Fruit fly (Drosophila melanogaster) whole organism, embryonic: ENCODE data around the gene sti.

Experiments
- B-H2 ChIP-seq: fragments of 200-800 bp; sonication (Bioruptor generic); optimal IDR thresholded peaks from 2 replicates; lab custom pipeline; 2018; ENCODE audit warnings: missing biosample characterization, mild to moderate bottlenecking, missing genetic modification characterization
- Bdp1 ChIP-seq: fragments of 200-800 bp; sonication (Bioruptor generic); optimal IDR thresholded peaks from 3 replicates; lab custom pipeline; 2016; ENCODE audit warnings: missing biosample characterization, missing genetic modification characterization
- CG10209 ChIP-seq: fragments of 200-800 bp; sonication (Bioruptor generic); optimal IDR thresholded peaks from 3 replicates; lab custom pipeline; 2017; ENCODE audit warnings: missing biosample characterization, mild to moderate bottlenecking, missing genetic modification characterization, missing genetic modification reagents
- CG11398 ChIP-seq: fragments of 200-800 bp; sonication (Bioruptor generic); optimal IDR thresholded peaks from 2 replicates; lab custom pipeline; 2016; ENCODE audit warnings: missing biosample characterization, missing genetic modification characterization
- CG11723 ChIP-seq: fragments of 200-800 bp; sonication (Bioruptor generic); optimal IDR thresholded peaks from 2 replicates; lab custom pipeline; 2017; ENCODE audit warnings: missing biosample characterization, mild to moderate bottlenecking, missing genetic modification characterization
- CG12236 ChIP-seq: fragments of 200-800 bp; sonication (Bioruptor generic); optimal IDR thresholded peaks from 2 replicates; lab custom pipeline; 2016; ENCODE audit warnings: missing biosample characterization, missing genetic modification characterization
- CG16815 ChIP-seq: fragments of 200-800 bp; sonication (Bioruptor generic); optimal IDR thresholded peaks from 3 replicates; lab custom pipeline; 2017; ENCODE audit warnings: missing biosample characterization, mild to moderate bottlenecking, missing genetic modification characterization
- CG16863 ChIP-seq: fragments of 200-800 bp; sonication (Bioruptor generic); optimal IDR thresholded peaks from 3 replicates; lab custom pipeline; 2016; ENCODE audit warnings: missing biosample characterization, missing genetic modification characterization
- CG17385 ChIP-seq: fragments of 200-800 bp; sonication (Bioruptor generic); optimal IDR thresholded peaks from 3 replicates; lab custom pipeline; 2018; ENCODE audit warnings: missing biosample characterization, mild to moderate bottlenecking, missing genetic modification characterization
- CG17912 ChIP-seq: fragments of 200-800 bp; sonication (Bioruptor generic); optimal IDR thresholded peaks from 2 replicates; lab custom pipeline; 2018; ENCODE audit warnings: missing biosample characterization, mild to moderate bottlenecking, missing genetic modification characterization
- CG18599 ChIP-seq: fragments of 200-800 bp; sonication (Bioruptor generic); optimal IDR thresholded peaks from 3 replicates; lab custom pipeline; 2017; ENCODE audit warnings: missing biosample characterization, missing genetic modification characterization, mild to moderate bottlenecking, moderate library complexity, missing genetic modification reagents
- CG18764 ChIP-seq: fragments of 200-800 bp; sonication (Bioruptor generic); optimal IDR thresholded peaks from 3 replicates; lab custom pipeline; 2016; ENCODE audit warnings: missing biosample characterization, missing genetic modification characterization
- CG3838 ChIP-seq: fragments of 200-800 bp; sonication (Bioruptor generic); optimal IDR thresholded peaks from 3 replicates; lab custom pipeline; 2016; ENCODE audit warnings: missing biosample characterization, missing genetic modification characterization
- CG4282 ChIP-seq: fragments of 200-800 bp; sonication (Bioruptor generic); optimal IDR thresholded peaks from 2 replicates; lab custom pipeline; 2016; ENCODE audit warnings: missing biosample characterization, missing genetic modification characterization
- CG6683 ChIP-seq: fragments of 200-800 bp; sonication (Bioruptor generic); optimal IDR thresholded peaks from 2 replicates; lab custom pipeline; 2017; ENCODE audit warnings: missing biosample characterization, mild to moderate bottlenecking, missing genetic modification characterization, missing genetic modification reagents
- CG6689 ChIP-seq: fragments of 200-800 bp; sonication (Bioruptor generic); IDR thresholded peaks from 2 replicates; pipeline ENCODE4 v1.3.6; 2022; ENCODE audit warnings: missing biosample characterization, missing genetic modification characterization
- CG7556 ChIP-seq: fragments of 200-800 bp; sonication (Bioruptor generic); optimal IDR thresholded peaks from 2 replicates; lab custom pipeline; 2017; ENCODE audit warnings: missing biosample characterization, mild to moderate bottlenecking, missing genetic modification characterization
- CG8765 ChIP-seq: fragments of 200-800 bp; sonication (Bioruptor generic); IDR thresholded peaks from 2 replicates; pipeline ENCODE4 v1.3.6; 2022; ENCODE audit warnings: missing biosample characterization, missing genetic modification characterization
- Doc2 ChIP-seq: fragments of 200-800 bp; sonication (Bioruptor generic); IDR thresholded peaks from 2 replicates; pipeline ENCODE4 v1.3.6; 2022; ENCODE audit warnings: missing biosample characterization, missing genetic modification characterization
- Fer1 ChIP-seq: fragments of 200-800 bp; sonication (Bioruptor generic); optimal IDR thresholded peaks from 2 replicates; lab custom pipeline; 2017; ENCODE audit warnings: missing biosample characterization, mild to moderate bottlenecking, missing genetic modification characterization
- Hsf ChIP-seq: fragments of 200-800 bp; sonication (Bioruptor generic); optimal IDR thresholded peaks from 3 replicates; lab custom pipeline; 2016; ENCODE audit warnings: missing biosample characterization, missing genetic modification characterization
- Lhr ChIP-seq: fragments of 200-800 bp; sonication (Bioruptor generic); optimal IDR thresholded peaks from 3 replicates; lab custom pipeline; 2017; ENCODE audit warnings: mild to moderate bottlenecking, missing biosample characterization, missing genetic modification reagents, missing genetic modification characterization
- NC2α ChIP-seq: fragments of 200-800 bp; sonication (Bioruptor generic); optimal IDR thresholded peaks from 2 replicates; lab custom pipeline; 2016; ENCODE audit warnings: missing biosample characterization, missing genetic modification characterization
- Opbp ChIP-seq: fragments of 200-800 bp; sonication (Bioruptor generic); IDR thresholded peaks from 3 replicates; pipeline ENCODE4 v1.3.6; 2022; ENCODE audit warnings: missing biosample characterization, missing genetic modification characterization; ENCODE audit not compliant: partially characterized antibody
- Ptx1 ChIP-seq: fragments of 200-800 bp; sonication (Bioruptor generic); IDR thresholded peaks from 2 replicates; pipeline ENCODE4 v1.3.6; 2022; ENCODE audit warnings: missing biosample characterization, missing genetic modification characterization
- ash1 ChIP-seq: fragments of 200-800 bp; sonication (Bioruptor generic); optimal IDR thresholded peaks from 2 replicates; lab custom pipeline; 2018; ENCODE audit warnings: missing biosample characterization, mild to moderate bottlenecking, missing genetic modification characterization
- caup ChIP-seq: fragments of 200-800 bp; sonication (Bioruptor generic); optimal IDR thresholded peaks from 3 replicates; lab custom pipeline; 2017; ENCODE audit warnings: missing biosample characterization, mild to moderate bottlenecking, missing genetic modification characterization, moderate library complexity; ENCODE audit not compliant: severe bottlenecking
- crol ChIP-seq: fragments of 200-800 bp; sonication (Bioruptor generic); IDR thresholded peaks from 2 replicates; pipeline ENCODE4 v1.3.6; 2022; ENCODE audit warnings: missing biosample characterization, missing genetic modification characterization
- emc ChIP-seq: fragments of 200-800 bp; sonication (Bioruptor generic); optimal IDR thresholded peaks from 2 replicates; lab custom pipeline; 2016; ENCODE audit warnings: missing biosample characterization, missing genetic modification characterization
- eve ChIP-seq, 2 experiments: fragments of >200 bp; optimal IDR thresholded peaks; 2 replicates each; lab custom pipeline; 2017; ENCODE audit warnings: missing biosample characterization in 2 of 2, missing genetic modification characterization in 2 of 2
- exex ChIP-seq: fragments of 200-800 bp; sonication (Bioruptor generic); optimal IDR thresholded peaks from 4 replicates; lab custom pipeline; 2018; ENCODE audit warnings: missing biosample characterization, mild to moderate bottlenecking, missing genetic modification characterization, moderate library complexity
- fd3F ChIP-seq: fragments of 200-800 bp; sonication (Bioruptor generic); optimal IDR thresholded peaks from 2 replicates; lab custom pipeline; 2018; ENCODE audit warnings: missing biosample characterization, mild to moderate bottlenecking, missing genetic modification characterization, moderate library complexity
- fu2 ChIP-seq: fragments of 200-800 bp; sonication (Bioruptor generic); optimal IDR thresholded peaks from 2 replicates; lab custom pipeline; 2016; ENCODE audit warnings: missing biosample characterization, missing genetic modification characterization
- hbn ChIP-seq: fragments of 200-800 bp; sonication (Bioruptor generic); IDR thresholded peaks from 2 replicates; pipeline ENCODE4 v1.3.6; 2022; ENCODE audit warnings: missing biosample characterization, missing genetic modification characterization; ENCODE audit not compliant: partially characterized antibody
- lab ChIP-seq: fragments of 200-800 bp; sonication (Bioruptor generic); optimal IDR thresholded peaks from 3 replicates; lab custom pipeline; 2017; ENCODE audit warnings: missing biosample characterization, missing genetic modification characterization, mild to moderate bottlenecking, moderate library complexity, missing genetic modification reagents
- luna ChIP-seq: fragments of 200-800 bp; sonication (Bioruptor generic); optimal IDR thresholded peaks from 2 replicates; lab custom pipeline; 2016; ENCODE audit warnings: missing biosample characterization, missing genetic modification characterization
- mld ChIP-seq: fragments of 200-800 bp; sonication (Bioruptor generic); IDR thresholded peaks from 3 replicates; pipeline ENCODE4 v1.3.6; 2022; ENCODE audit warnings: missing biosample characterization, missing genetic modification characterization; ENCODE audit not compliant: partially characterized antibody
- nmo ChIP-seq: fragments of 200-800 bp; sonication (Bioruptor generic); optimal IDR thresholded peaks from 2 replicates; lab custom pipeline; 2018; ENCODE audit warnings: missing biosample characterization, mild to moderate bottlenecking, missing genetic modification characterization, moderate library complexity
- pnt ChIP-seq: fragments of 200-800 bp; sonication (Bioruptor generic); optimal IDR thresholded peaks from 3 replicates; lab custom pipeline; 2016; ENCODE audit warnings: missing biosample characterization, missing genetic modification characterization
- rib ChIP-seq: fragments of 200-800 bp; sonication (Bioruptor generic); IDR thresholded peaks from 2 replicates; pipeline ENCODE4 v1.3.6; 2022; ENCODE audit warnings: missing biosample characterization, missing genetic modification characterization
- sc ChIP-seq, 3 experiments: fragments of >200 bp in 2 of 3; fragments of 200-800 bp in 1 of 3; sonication (Bioruptor generic) in 1 of 3; optimal IDR thresholded peaks; 2 replicates in 2 of 3; 3 replicates in 1 of 3; lab custom pipeline; 2017; ENCODE audit warnings: mild to moderate bottlenecking in 1 of 3, missing biosample characterization in 1 of 3, missing genetic modification characterization in 1 of 3, missing genetic modification reagents in 1 of 3
- sna ChIP-seq: fragments of 200-800 bp; sonication (Bioruptor generic); IDR thresholded peaks from 2 replicates; pipeline ENCODE4 v1.3.6; 2022; ENCODE audit warnings: missing biosample characterization, missing genetic modification characterization; ENCODE audit not compliant: partially characterized antibody
- so ChIP-seq: fragments of 200-800 bp; sonication (Bioruptor generic); IDR thresholded peaks from 3 replicates; pipeline ENCODE4 v1.3.6; 2022; ENCODE audit warnings: missing biosample characterization, missing genetic modification characterization
- sr ChIP-seq: fragments of 200-800 bp; sonication (Bioruptor generic); IDR thresholded peaks from 3 replicates; pipeline ENCODE4 v1.3.6; 2022; ENCODE audit warnings: missing biosample characterization, missing genetic modification characterization
- tap ChIP-seq: fragments of 200-800 bp; optimal IDR thresholded peaks from 3 replicates; lab custom pipeline; 2019; ENCODE audit warnings: missing biosample characterization, mild to moderate bottlenecking, missing genetic modification characterization, moderate library complexity
- twi ChIP-seq: fragments of 200-800 bp; optimal IDR thresholded peaks from 2 replicates; lab custom pipeline; 2019; ENCODE audit warnings: missing biosample characterization, mild to moderate bottlenecking, missing genetic modification characterization, moderate library complexity
- vnd ChIP-seq: fragments of 200-800 bp; sonication (Bioruptor generic); IDR thresholded peaks from 3 replicates; pipeline ENCODE4 v1.3.6; 2022; ENCODE audit warnings: missing biosample characterization, missing genetic modification characterization; ENCODE audit not compliant: partially characterized antibody
- wor ChIP-seq: fragments of 200-800 bp; sonication (Bioruptor generic); IDR thresholded peaks from 2 replicates; pipeline ENCODE4 v1.3.6; 2022; ENCODE audit warnings: missing biosample characterization, missing genetic modification characterization

sti gene

dm6 chr3L:12514762-12515215 lies at the start of gene sti, which contains the start of gene tral:
sti (minus strand) TSS chr3L:12514815.
tral (plus strand) TSS chr3L:12515059.
- TF ChIP-seq ash1 (GFP tag; lab: Kevin White, UChicago): peak; percentile 39
- peak; percentile 94 for TF ChIP-seq fu2 (GFP tag; lab: Kevin White, UChicago)
- TF ChIP-seq sna: 0 out of 2 replicates have a peak, but pooled peaks have one; percentile 17
- peak; percentile 92 for TF ChIP-seq CG16863
- TF ChIP-seq emc (GFP tag; lab: Kevin White, UChicago): peak; percentile 83
- TF ChIP-seq exex (tag; lab: Kevin White, UChicago): peak; percentile 64
- TF ChIP-seq pnt: peak; percentile 92
- peak; percentile 67 for TF ChIP-seq CG7556
- TF ChIP-seq lab: peak; percentile 93
- peak; percentile 84 for TF ChIP-seq CG11723 (GFP tag; lab: Kevin White, UChicago)
- peak; percentile 74 for TF ChIP-seq CG8765 (GFP tag; lab: Robert Waterston, UW)
- peak; percentile 84 for TF ChIP-seq Bdp1 (GFP tag; lab: Kevin White, UChicago)
- TF ChIP-seq Fer1 (GFP tag; lab: Kevin White, UChicago): peak; percentile 92
- peak; percentile 39; the same call in 1 of the 3 replicates for TF ChIP-seq sr (GFP tag; lab: Robert Waterston, UW)
- no peak for TF ChIP-seq hbn (GFP tag; lab: Robert Waterston, UW)
- TF ChIP-seq twi (tag; lab: Kevin White, UChicago): peak; percentile 69
- TF ChIP-seq Doc2 (GFP tag; lab: Robert Waterston, UW): no peak; the same call in 1 of the 2 replicates
- peak; percentile 73 for TF ChIP-seq fd3F
- TF ChIP-seq sc (optimal IDR thresholded peaks at IDR 0.05; lab: Kevin White, UChicago): no peak
- TF ChIP-seq sc (GFP tag; optimal IDR thresholded peaks at IDR 0.05; lab: Kevin White, UChicago): peak; percentile 56
- peak; percentile 68; the same call in 2 of the 3 replicates for TF ChIP-seq so
- TF ChIP-seq CG18764: peak; percentile 77
- peak; percentile 87 for TF ChIP-seq caup (GFP tag; lab: Kevin White, UChicago)
- peak; percentile 64 for TF ChIP-seq CG6683
- TF ChIP-seq eve (GFP tag; optimal IDR thresholded peaks at IDR 0.05; lab: Kevin White, UChicago): peak in 1 of 2 experiments; percentile 13
- TF ChIP-seq crol: no peak
- TF ChIP-seq CG11398: peak; percentile 77
- peak; percentile 81 for TF ChIP-seq CG16815
- peak; percentile 90 for TF ChIP-seq Ptx1
- peak; percentile 92 for TF ChIP-seq B-H2 (GFP tag; lab: Kevin White, UChicago)
- no peak for TF ChIP-seq tap
- peak; percentile 88 for TF ChIP-seq luna (GFP tag; lab: Kevin White, UChicago)
- peak; percentile 89 for TF ChIP-seq NC2α (GFP tag; lab: Kevin White, UChicago)
- peak; percentile 65 for TF ChIP-seq wor (GFP tag; lab: Robert Waterston, UW)
- peak; percentile 85 for TF ChIP-seq rib
- peak; percentile 87 for TF ChIP-seq CG6689
- TF ChIP-seq CG10209: peak; percentile 84
- no peak for TF ChIP-seq Opbp (GFP tag; lab: Robert Waterston, UW)
- peak; percentile 79 for TF ChIP-seq Lhr (GFP tag; lab: Kevin White, UChicago)
- TF ChIP-seq CG17912 (GFP tag; lab: Kevin White, UChicago): peak; percentile 69
- peak; percentile 95 for TF ChIP-seq Hsf (GFP tag; lab: Kevin White, UChicago)
- TF ChIP-seq CG17385 (GFP tag; lab: Kevin White, UChicago): peak; percentile 80
- peak; percentile 44 for TF ChIP-seq CG3838 (GFP tag; lab: Kevin White, UChicago)
- peak; percentile 93 for TF ChIP-seq CG18599 (GFP tag; lab: Kevin White, UChicago)
- peak; percentile 88 for TF ChIP-seq nmo (GFP tag; lab: Kevin White, UChicago)
- TF ChIP-seq vnd (GFP tag; lab: Robert Waterston, UW): no peak
- no peak for TF ChIP-seq mld (GFP tag; lab: Robert Waterston, UW)
- TF ChIP-seq CG4282: peak; percentile 90
- TF ChIP-seq CG12236 (GFP tag; lab: Kevin White, UChicago): peak; percentile 87
